Fruit fly (Drosophila melanogaster) whole organism, embryonic: Measurements from ENCODE around the gene CG3632.

Source experiments
- Abd-B ChIP-seq: fragments of 200-800 bp; sonication (Bioruptor generic); optimal IDR thresholded peaks from 2 replicates; lab custom pipeline; 2018; ENCODE audit warnings: missing biosample characterization, mild to moderate bottlenecking, missing genetic modification characterization, moderate library complexity
- Bdp1 ChIP-seq: fragments of 200-800 bp; sonication (Bioruptor generic); optimal IDR thresholded peaks from 3 replicates; lab custom pipeline; 2016; ENCODE audit warnings: missing biosample characterization, missing genetic modification characterization
- BtbVII ChIP-seq: fragments of 200-800 bp; sonication (Bioruptor generic); optimal IDR thresholded peaks from 3 replicates; lab custom pipeline; 2017; ENCODE audit warnings: missing biosample characterization, mild to moderate bottlenecking, missing genetic modification characterization
- CG10543 ChIP-seq: fragments of 200-800 bp; sonication (Bioruptor generic); optimal IDR thresholded peaks from 3 replicates; lab custom pipeline; 2017; ENCODE audit warnings: missing biosample characterization, mild to moderate bottlenecking, missing genetic modification characterization, moderate library complexity
- CG12236 ChIP-seq: fragments of 200-800 bp; sonication (Bioruptor generic); optimal IDR thresholded peaks from 2 replicates; lab custom pipeline; 2016; ENCODE audit warnings: missing biosample characterization, missing genetic modification characterization
- CG14441 ChIP-seq: fragments of 200-800 bp; sonication (Bioruptor generic); IDR thresholded peaks from 2 replicates; pipeline ENCODE4 v1.3.6; 2022; ENCODE audit warnings: missing biosample characterization, missing genetic modification characterization
- CG16779 ChIP-seq: fragments of 200-800 bp; sonication (Bioruptor generic); IDR thresholded peaks from 2 replicates; pipeline ENCODE4 v1.3.6; 2022; ENCODE audit warnings: missing biosample characterization, missing genetic modification characterization
- CG17359 ChIP-seq: fragments of 200-800 bp; sonication (Bioruptor generic); optimal IDR thresholded peaks from 3 replicates; lab custom pipeline; 2018; ENCODE audit warnings: missing biosample characterization, mild to moderate bottlenecking, missing genetic modification characterization, moderate library complexity
- CG17361 ChIP-seq: fragments of 200-800 bp; sonication (Bioruptor generic); IDR thresholded peaks from 3 replicates; pipeline ENCODE4 v1.3.6; 2022; ENCODE audit warnings: missing biosample characterization, missing genetic modification characterization
- CG3281 ChIP-seq: fragments of 200-800 bp; sonication (Bioruptor generic); optimal IDR thresholded peaks from 3 replicates; lab custom pipeline; 2017; ENCODE audit warnings: missing biosample characterization, mild to moderate bottlenecking, missing genetic modification characterization
- CG34422 ChIP-seq: fragments of 200-800 bp; sonication (Bioruptor generic); IDR thresholded peaks from 3 replicates; pipeline ENCODE4 v1.3.6; 2022; ENCODE audit warnings: missing biosample characterization, missing genetic modification characterization
- CG42726 ChIP-seq: fragments of 200-800 bp; sonication (Bioruptor generic); IDR thresholded peaks from 2 replicates; pipeline ENCODE4 v1.3.6; 2022; ENCODE audit warnings: missing biosample characterization, missing genetic modification characterization; ENCODE audit not compliant: partially characterized antibody
- CG6254 ChIP-seq: fragments of 200-800 bp; sonication (Bioruptor generic); optimal IDR thresholded peaks from 3 replicates; lab custom pipeline; 2017; ENCODE audit warnings: mild to moderate bottlenecking, missing biosample characterization, missing genetic modification reagents, missing genetic modification characterization
- CG6813 ChIP-seq: fragments of 200-800 bp; sonication (Bioruptor generic); optimal IDR thresholded peaks from 2 replicates; lab custom pipeline; 2017; ENCODE audit warnings: missing biosample characterization, missing genetic modification characterization, mild to moderate bottlenecking, moderate library complexity, missing genetic modification reagents
- CG7357 ChIP-seq: fragments of 200-800 bp; sonication (Bioruptor generic); IDR thresholded peaks from 3 replicates; pipeline ENCODE4 v1.3.6; 2022; ENCODE audit warnings: missing biosample characterization, missing genetic modification characterization
- CG9437 ChIP-seq: fragments of 200-800 bp; sonication (Bioruptor generic); optimal IDR thresholded peaks from 2 replicates; lab custom pipeline; 2018; ENCODE audit warnings: missing biosample characterization, mild to moderate bottlenecking, missing genetic modification characterization
- CHES-1-like ChIP-seq: fragments of 200-800 bp; sonication (Bioruptor generic); optimal IDR thresholded peaks from 2 replicates; lab custom pipeline; 2016; ENCODE audit warnings: missing biosample characterization, missing genetic modification characterization
- CrebB ChIP-seq: fragments of 200-800 bp; sonication (Bioruptor generic); optimal IDR thresholded peaks from 3 replicates; lab custom pipeline; 2018; ENCODE audit warnings: missing biosample characterization, mild to moderate bottlenecking, missing genetic modification characterization
- E2f2 ChIP-seq: fragments of 200-800 bp; sonication (Bioruptor generic); IDR thresholded peaks from 2 replicates; pipeline ENCODE4 v1.3.6; 2022; ENCODE audit warnings: missing biosample characterization, missing genetic modification characterization
- ERR ChIP-seq: fragments of 200-800 bp; sonication (Bioruptor generic); optimal IDR thresholded peaks from 2 replicates; lab custom pipeline; 2016; ENCODE audit warnings: missing biosample characterization, missing genetic modification characterization
- H2.0 ChIP-seq: fragments of 200-800 bp; sonication (Bioruptor generic); IDR thresholded peaks from 2 replicates; pipeline ENCODE4 v1.3.6; 2022; ENCODE audit warnings: missing biosample characterization, missing genetic modification characterization
- Hmr ChIP-seq: fragments of 200-800 bp; sonication (Bioruptor generic); optimal IDR thresholded peaks from 3 replicates; lab custom pipeline; 2017; ENCODE audit warnings: mild to moderate bottlenecking, missing biosample characterization, missing genetic modification reagents, missing genetic modification characterization
- Hsf ChIP-seq: fragments of 200-800 bp; sonication (Bioruptor generic); optimal IDR thresholded peaks from 3 replicates; lab custom pipeline; 2016; ENCODE audit warnings: missing biosample characterization, missing genetic modification characterization
- Jarid2 ChIP-seq: fragments of 200-800 bp; sonication (Bioruptor generic); optimal IDR thresholded peaks from 3 replicates; lab custom pipeline; 2017; ENCODE audit warnings: mild to moderate bottlenecking, missing biosample characterization, missing genetic modification reagents, missing genetic modification characterization
- Meics ChIP-seq: fragments of 200-800 bp; sonication (Bioruptor generic); optimal IDR thresholded peaks from 2 replicates; lab custom pipeline; 2017; ENCODE audit warnings: missing biosample characterization, mild to moderate bottlenecking, missing genetic modification characterization
- NC2α ChIP-seq: fragments of 200-800 bp; sonication (Bioruptor generic); optimal IDR thresholded peaks from 2 replicates; lab custom pipeline; 2016; ENCODE audit warnings: missing biosample characterization, missing genetic modification characterization
- Oli ChIP-seq: fragments of 200-800 bp; sonication (Bioruptor generic); optimal IDR thresholded peaks from 2 replicates; lab custom pipeline; 2018; ENCODE audit warnings: missing biosample characterization, mild to moderate bottlenecking, missing genetic modification characterization, moderate library complexity
- Optix ChIP-seq: fragments of 200-800 bp; sonication (Bioruptor generic); IDR thresholded peaks from 3 replicates; pipeline ENCODE4 v1.3.6; 2022; ENCODE audit warnings: missing biosample characterization, missing genetic modification characterization
- Sox102F ChIP-seq: fragments of 200-800 bp; sonication (Bioruptor generic); optimal IDR thresholded peaks from 2 replicates; lab custom pipeline; 2018; ENCODE audit warnings: missing biosample characterization, mild to moderate bottlenecking, missing genetic modification characterization, moderate library complexity
- ara ChIP-seq: fragments of 200-800 bp; sonication (Bioruptor generic); IDR thresholded peaks from 2 replicates; pipeline ENCODE4 v1.3.6; 2022; ENCODE audit warnings: missing biosample characterization, missing genetic modification characterization
- ase ChIP-seq: fragments of 200-800 bp; sonication (Bioruptor generic); IDR thresholded peaks from 3 replicates; pipeline ENCODE4 v1.3.6; 2022; ENCODE audit warnings: missing biosample characterization, missing genetic modification characterization
- bigmax ChIP-seq: fragments of 200-800 bp; sonication (Bioruptor generic); optimal IDR thresholded peaks from 2 replicates; lab custom pipeline; 2018; ENCODE audit warnings: missing biosample characterization, mild to moderate bottlenecking, missing genetic modification characterization
- chn ChIP-seq: fragments of 200-800 bp; sonication (Bioruptor generic); optimal IDR thresholded peaks from 2 replicates; lab custom pipeline; 2016; ENCODE audit warnings: missing biosample characterization, missing genetic modification characterization
- ewg ChIP-seq: fragments of 200-800 bp; sonication (Bioruptor generic); optimal IDR thresholded peaks from 3 replicates; lab custom pipeline; 2017; ENCODE audit warnings: mild to moderate bottlenecking, missing biosample characterization, missing genetic modification reagents, missing genetic modification characterization
- fd64A ChIP-seq: fragments of 200-800 bp; sonication (Bioruptor generic); optimal IDR thresholded peaks from 3 replicates; lab custom pipeline; 2018; ENCODE audit warnings: missing biosample characterization, mild to moderate bottlenecking, missing genetic modification characterization
- gsb-n ChIP-seq: fragments of 200-800 bp; sonication (Bioruptor generic); optimal IDR thresholded peaks from 3 replicates; lab custom pipeline; 2018; ENCODE audit warnings: missing biosample characterization, mild to moderate bottlenecking, missing genetic modification characterization
- inv ChIP-seq: fragments of 200-800 bp; sonication (Bioruptor generic); IDR thresholded peaks from 2 replicates; pipeline ENCODE4 v1.3.6; 2022; ENCODE audit warnings: missing biosample characterization, missing genetic modification characterization; ENCODE audit not compliant: partially characterized antibody
- ken ChIP-seq: fragments of 200-800 bp; sonication (Bioruptor generic); IDR thresholded peaks from 3 replicates; pipeline ENCODE4 v1.3.6; 2022; ENCODE audit warnings: missing biosample characterization, missing genetic modification characterization
- kni ChIP-seq: fragments of 200-800 bp; sonication (Bioruptor generic); optimal IDR thresholded peaks from 3 replicates; lab custom pipeline; 2017; ENCODE audit warnings: mild to moderate bottlenecking, missing biosample characterization, missing genetic modification reagents, missing genetic modification characterization
- lilli ChIP-seq: fragments of 200-800 bp; sonication (Bioruptor generic); optimal IDR thresholded peaks from 3 replicates; lab custom pipeline; 2016; ENCODE audit warnings: missing biosample characterization, missing genetic modification characterization
- nom ChIP-seq: fragments of 200-800 bp; sonication (Bioruptor generic); optimal IDR thresholded peaks from 2 replicates; lab custom pipeline; 2017; ENCODE audit warnings: missing biosample characterization, missing genetic modification characterization, mild to moderate bottlenecking, moderate library complexity, missing genetic modification reagents
- peb ChIP-seq: fragments of 200-800 bp; sonication (Bioruptor generic); IDR thresholded peaks from 2 replicates; pipeline ENCODE4 v1.3.6; 2022; ENCODE audit warnings: missing biosample characterization, missing genetic modification characterization
- rib ChIP-seq: fragments of 200-800 bp; sonication (Bioruptor generic); IDR thresholded peaks from 2 replicates; pipeline ENCODE4 v1.3.6; 2022; ENCODE audit warnings: missing biosample characterization, missing genetic modification characterization
- salm ChIP-seq: fragments of 200-800 bp; sonication (Bioruptor generic); optimal IDR thresholded peaks from 2 replicates; lab custom pipeline; 2018; ENCODE audit warnings: missing biosample characterization, mild to moderate bottlenecking, missing genetic modification characterization
- sim ChIP-seq: fragments of 200-800 bp; sonication (Bioruptor generic); IDR thresholded peaks from 2 replicates; pipeline ENCODE4 v1.3.6; 2022; ENCODE audit warnings: missing biosample characterization, missing genetic modification characterization
- tgo ChIP-seq: fragments of 200-800 bp; sonication (Bioruptor generic); IDR thresholded peaks from 3 replicates; pipeline ENCODE4 v1.3.6; 2022; ENCODE audit warnings: missing biosample characterization, missing genetic modification characterization
- tup ChIP-seq: fragments of 200-800 bp; sonication (Bioruptor generic); optimal IDR thresholded peaks from 2 replicates; lab custom pipeline; 2016; ENCODE audit warnings: missing biosample characterization, mild to moderate bottlenecking, missing genetic modification characterization, moderate library complexity
- vvl ChIP-seq: fragments of 200-800 bp; sonication (Bioruptor generic); IDR thresholded peaks from 2 replicates; pipeline ENCODE4 v1.3.6; 2022; ENCODE audit warnings: missing biosample characterization, missing genetic modification characterization
- wor ChIP-seq: fragments of 200-800 bp; sonication (Bioruptor generic); IDR thresholded peaks from 2 replicates; pipeline ENCODE4 v1.3.6; 2022; ENCODE audit warnings: missing biosample characterization, missing genetic modification characterization
- zen2 ChIP-seq: fragments of 200-800 bp; sonication (Bioruptor generic); IDR thresholded peaks from 3 replicates; pipeline ENCODE4 v1.3.6; 2022; ENCODE audit warnings: missing biosample characterization, missing genetic modification characterization; ENCODE audit not compliant: partially characterized antibody

Gene CG3632

dm6 chrX:16263415-16263814 lies 33.1 kb upstream of the CG3632 start (continued):
- TF ChIP-seq tgo (GFP tag; lab: Robert Waterston, UW) (peak; percentile 74), CHES-1-like (GFP tag; lab: Kevin White, UChicago) (no peak), Bdp1 (GFP tag; lab: Kevin White, UChicago) (peak; percentile 6), lilli (GFP tag; lab: Kevin White, UChicago) (peak; percentile 81), CG6254 (GFP tag; lab: Kevin White, UChicago) (peak; percentile 72), CG17359 (peak; percentile 84), ewg (GFP tag; lab: Kevin White, UChicago) (peak; percentile 50), inv (GFP tag; lab: Robert Waterston, UW) (no peak), CG17361 (GFP tag; lab: Robert Waterston, UW) (peak; percentile 72), gsb-n (tag; lab: Kevin White, UChicago) (peak; percentile 83), ken (GFP tag; lab: Robert Waterston, UW) (peak; percentile 75), Oli (tag; lab: Kevin White, UChicago) (peak; percentile 79), CG42726 (GFP tag; lab: Robert Waterston, UW) (no peak), Jarid2 (GFP tag; lab: Kevin White, UChicago) (peak; percentile 35), Hsf (GFP tag; lab: Kevin White, UChicago) (peak; percentile 74), bigmax (GFP tag; lab: Kevin White, UChicago) (peak; percentile 4), Sox102F (GFP tag; lab: Kevin White, UChicago) (peak; percentile 78), wor (GFP tag; lab: Robert Waterston, UW) (peak; percentile 70), Optix (GFP tag; lab: Robert Waterston, UW) (peak; percentile 66; the same call in 1 of the 3 replicates), Abd-B (GFP tag; lab: Kevin White, UChicago) (peak; percentile 64), H2.0 (peak; percentile 75), CG10543 (GFP tag; lab: Kevin White, UChicago) (peak; percentile 23), ase (GFP tag; lab: Robert Waterston, UW) (peak; percentile 63), rib (GFP tag; lab: Robert Waterston, UW) (peak; percentile 30; the same call in 1 of the 2 replicates), vvl (GFP tag; lab: Robert Waterston, UW) (peak; percentile 90), nom (peak; percentile 7), CG6813 (GFP tag; lab: Kevin White, UChicago) (peak; percentile 79), fd64A (GFP tag; lab: Kevin White, UChicago) (peak; percentile 53), zen2 (GFP tag; lab: Robert Waterston, UW) (no peak), peb (peak; percentile 56; the same call in 1 of the 2 replicates), CG3281 (GFP tag; lab: Kevin White, UChicago) (peak; percentile 72), ara (GFP tag; lab: Robert Waterston, UW) (peak; percentile 79; the same call in 1 of the 2 replicates), kni (no peak), Meics (GFP tag; lab: Kevin White, UChicago) (peak; percentile 79), E2f2 (GFP tag; lab: Robert Waterston, UW) (peak; percentile 55; the same call in 1 of the 2 replicates), NC2α (no peak), tup (GFP tag; lab: Kevin White, UChicago) (peak; percentile 33), CG12236 (GFP tag; lab: Kevin White, UChicago) (peak; percentile 21), CG7357 (peak; percentile 57; the same call in 1 of the 3 replicates), BtbVII (GFP tag; lab: Kevin White, UChicago) (peak; percentile 55), CrebB (tag; lab: Kevin White, UChicago) (peak; percentile 61), salm (tag; lab: Kevin White, UChicago) (peak; percentile 65), Hmr (GFP tag; lab: Kevin White, UChicago) (peak; percentile 78), ERR (no peak), sim (0 out of 2 replicates have a peak, but pooled peaks have one; percentile 62), chn (GFP tag; lab: Kevin White, UChicago) (peak; percentile 69), CG16779 (GFP tag; lab: Robert Waterston, UW) (no peak), CG9437 (GFP tag; lab: Kevin White, UChicago) (peak; percentile 58), CG34422 (GFP tag; lab: Robert Waterston, UW) (peak; percentile 83), CG14441 (peak; percentile 73)
